Fruit fly (Drosophila melanogaster): ENCODE measurements around the gene Epg5.

The Epg5 gene

dm6 chr3R:18787237-18787636 lies 28.6 kb upstream of the Epg5 start (continued):
- TF ChIP-seq Blimp-1 (GFP tag; optimal IDR thresholded peaks at IDR 0.05) (peak; percentile 42), fd85E (GFP tag; optimal IDR thresholded peaks at IDR 0.05) (peak; percentile 9), CG31627 (GFP tag; optimal IDR thresholded peaks at IDR 0.05) (peak; percentile 38), CG8319 (GFP tag; optimal IDR thresholded peaks at IDR 0.05) (peak; percentile 72), CG11294 (GFP tag; IDR thresholded peaks at IDR 0.05) (no peak; the same call in 1 of the 2 replicates), CG6792 (GFP tag; optimal IDR thresholded peaks at IDR 0.05) (peak; percentile 26), Hr38 (GFP tag; optimal IDR thresholded peaks at IDR 0.05) (no peak), Sox15 (GFP tag; optimal IDR thresholded peaks at IDR 0.05) (no peak), Gug (GFP tag; IDR thresholded peaks at IDR 0.05) (peak; percentile 34; the same call in 1 of the 2 replicates), CG7368 (GFP tag; optimal IDR thresholded peaks at IDR 0.05) (peak; percentile 68), svp (GFP tag) (peak; percentile 78), CG6163 (GFP tag; IDR thresholded peaks at IDR 0.05) (peak; percentile 83), CG15336 (GFP tag; IDR thresholded peaks at IDR 0.05) (peak; percentile 52), salr (GFP tag; optimal IDR thresholded peaks at IDR 0.05) (peak in 1 of 2 experiments; percentile 30), Smox (GFP tag; optimal IDR thresholded peaks at IDR 0.05) (peak; percentile 30), Eip93F (GFP tag; optimal IDR thresholded peaks at IDR 0.05) (no peak), CG3919 (GFP tag; optimal IDR thresholded peaks at IDR 0.05) (peak; percentile 89), pdm3 (GFP tag; optimal IDR thresholded peaks at IDR 0.05) (peak; percentile 36), Sox102F (GFP tag; optimal IDR thresholded peaks at IDR 0.05) (peak; percentile 46)

- TF ChIP-seq Eip78C (GFP tag), result peak; percentile 59
- TF ChIP-seq Blimp-1 (GFP tag; optimal IDR thresholded peaks at IDR 0.05), result peak; percentile 59
- no peak for TF ChIP-seq CG11902 (GFP tag; optimal IDR thresholded peaks at IDR 0.05)
- peak; percentile 50 for TF ChIP-seq fkh (GFP tag; optimal IDR thresholded peaks at IDR 0.05)
- peak; percentile 53 for TF ChIP-seq svp (GFP tag)
Measured at dm6 chr3R:18785741-18786140, 27.1 kb upstream of the Epg5 start.

dm6 chr3R:18783191-18783590 lies 24.5 kb upstream of the Epg5 start:
- no peak for TF ChIP-seq CG6808 (GFP tag; optimal IDR thresholded peaks at IDR 0.05)
- TF ChIP-seq Smox (GFP tag; optimal IDR thresholded peaks at IDR 0.05), result no peak
- no peak for TF ChIP-seq CG1621 (tag; optimal IDR thresholded peaks at IDR 0.05)
- TF ChIP-seq Gug (GFP tag; IDR thresholded peaks at IDR 0.05), result no peak
- TF ChIP-seq CG8119 (GFP tag; IDR thresholded peaks at IDR 0.05), result no peak
- TF ChIP-seq topi (GFP tag; optimal IDR thresholded peaks at IDR 0.05), result no peak
- TF ChIP-seq CG6276 (GFP tag; optimal IDR thresholded peaks at IDR 0.05), result no peak
- no peak for TF ChIP-seq Sox102F (GFP tag; optimal IDR thresholded peaks at IDR 0.05)
- no peak for TF ChIP-seq CG15336 (GFP tag; IDR thresholded peaks at IDR 0.05)
- TF ChIP-seq Eip93F (GFP tag; optimal IDR thresholded peaks at IDR 0.05), result no peak
- TF ChIP-seq eg (GFP tag; IDR thresholded peaks at IDR 0.05), result no peak
- no peak for TF ChIP-seq net (GFP tag; optimal IDR thresholded peaks at IDR 0.05)
- no peak for TF ChIP-seq Ets96B (tag; optimal IDR thresholded peaks at IDR 0.05)
- TF ChIP-seq Lpt (GFP tag; optimal IDR thresholded peaks at IDR 0.05), result no peak
- TF ChIP-seq CG6163 (GFP tag; IDR thresholded peaks at IDR 0.05), result no peak

dm6 chr3R:18749786-18750185 lies 8.9 kb downstream of the Epg5 start:
- TF ChIP-seq eg (GFP tag; IDR thresholded peaks at IDR 0.05), result no peak
- peak; percentile 96 for TF ChIP-seq svp (GFP tag)

dm6 chr3R:18748087-18748486 lies 10.6 kb downstream of the Epg5 start:
- TF ChIP-seq CG6276 (GFP tag; optimal IDR thresholded peaks at IDR 0.05) (no peak), cyc (GFP tag; optimal IDR thresholded peaks at IDR 0.05) (no peak), CG11294 (GFP tag; IDR thresholded peaks at IDR 0.05) (no peak), topi (GFP tag; optimal IDR thresholded peaks at IDR 0.05) (no peak), spab (GFP tag; optimal IDR thresholded peaks at IDR 0.05) (no peak), Sox14 (GFP tag; optimal IDR thresholded peaks at IDR 0.05) (no peak), Hr38 (GFP tag; optimal IDR thresholded peaks at IDR 0.05) (no peak), Ets96B (tag; optimal IDR thresholded peaks at IDR 0.05) (no peak), CG16779 (tag; optimal IDR thresholded peaks at IDR 0.05) (no peak), acj6 (GFP tag; optimal IDR thresholded peaks at IDR 0.05) (no peak), Sox102F (GFP tag; optimal IDR thresholded peaks at IDR 0.05) (no peak), Sox15 (GFP tag; optimal IDR thresholded peaks at IDR 0.05) (no peak), achi (GFP tag; optimal IDR thresholded peaks at IDR 0.05) (no peak), vri (GFP tag; optimal IDR thresholded peaks at IDR 0.05) (no peak), CG10631 (GFP tag; optimal IDR thresholded peaks at IDR 0.05) (no peak), Gug (GFP tag; IDR thresholded peaks at IDR 0.05) (no peak), CG8632 (GFP tag; optimal IDR thresholded peaks at IDR 0.05) (no peak)
